Fruit fly (Drosophila melanogaster) S2 (cell line): ENCODE results near the gene CG34180.

Experiments
- CG8478 ChIP-seq: fragments of >200 bp; optimal IDR thresholded peaks from 2 replicates; lab custom pipeline; 2018
- CTCF ChIP-seq, 2 experiments: fragments of >200 bp; optimal IDR thresholded peaks; 2 replicates each; lab custom pipeline; 2018

DNA sequence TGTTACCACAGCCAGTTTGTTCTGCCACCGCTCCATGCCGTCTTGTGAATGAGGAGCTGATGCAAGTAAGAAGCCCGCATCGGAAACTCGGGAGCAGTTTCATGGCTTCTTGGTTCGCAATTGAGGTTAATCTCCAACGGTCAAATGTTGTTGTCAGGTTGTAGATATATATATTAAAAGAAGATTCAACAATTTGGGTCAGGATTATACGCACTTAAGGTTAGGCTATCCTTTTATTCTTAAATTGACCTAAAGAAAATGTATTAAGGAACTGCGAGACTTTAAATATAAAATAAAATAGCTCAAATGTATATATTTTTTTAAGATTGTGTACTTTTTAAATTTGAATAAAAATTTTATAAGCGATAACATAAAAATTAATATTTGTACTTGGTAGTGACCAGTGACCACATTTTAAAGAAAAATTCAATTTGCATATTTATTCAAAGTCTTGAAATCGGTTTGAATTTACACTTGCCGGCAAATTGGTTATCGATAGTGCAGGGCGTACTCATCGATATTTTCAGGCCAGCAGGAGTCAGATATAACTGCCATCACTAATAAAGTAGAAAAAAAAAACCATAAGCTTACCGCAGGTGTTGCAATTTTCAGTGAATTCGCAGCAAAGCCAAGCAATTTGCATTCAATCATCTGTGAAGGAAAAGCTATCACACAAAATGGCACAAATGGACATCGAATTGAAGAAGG lies 8.4 kb downstream of the CG34180 start, which contains the start of the genes CG9150 and Pfdn1:
- no peak for TF ChIP-seq CG8478 (lab: Kevin White, UChicago)
- TF ChIP-seq CTCF (optimal IDR thresholded peaks at IDR 0.05; lab: Kevin White, UChicago): no peak
